Fruit fly (Drosophila melanogaster) whole organism, embryonic: ENCODE measurements around the gene CG8907.
A peak's percentile ranks its signal among the peaks of the same experiment; 100 is the strongest.

Experiments
- Abd-B ChIP-seq: fragments of 200-800 bp; sonication (Bioruptor generic); optimal IDR thresholded peaks from 2 replicates; lab custom pipeline; 2018; ENCODE audit warnings: missing biosample characterization, mild to moderate bottlenecking, missing genetic modification characterization, moderate library complexity
- Atf3 ChIP-seq: fragments of 200-800 bp; sonication (Bioruptor generic); optimal IDR thresholded peaks from 3 replicates; lab custom pipeline; 2016; ENCODE audit warnings: missing biosample characterization, missing genetic modification characterization
- B-H2 ChIP-seq: fragments of 200-800 bp; sonication (Bioruptor generic); optimal IDR thresholded peaks from 2 replicates; lab custom pipeline; 2018; ENCODE audit warnings: missing biosample characterization, mild to moderate bottlenecking, missing genetic modification characterization
- BtbVII ChIP-seq: fragments of 200-800 bp; sonication (Bioruptor generic); optimal IDR thresholded peaks from 3 replicates; lab custom pipeline; 2017; ENCODE audit warnings: missing biosample characterization, mild to moderate bottlenecking, missing genetic modification characterization
- CG10543 ChIP-seq: fragments of 200-800 bp; sonication (Bioruptor generic); optimal IDR thresholded peaks from 3 replicates; lab custom pipeline; 2017; ENCODE audit warnings: missing biosample characterization, mild to moderate bottlenecking, missing genetic modification characterization, moderate library complexity
- CG11456 ChIP-seq: fragments of 200-800 bp; sonication (Bioruptor generic); IDR thresholded peaks from 3 replicates; pipeline ENCODE4 v1.3.6; 2022; ENCODE audit warnings: missing biosample characterization, missing genetic modification characterization
- CG15269 ChIP-seq: fragments of 200-800 bp; sonication (Bioruptor generic); optimal IDR thresholded peaks from 2 replicates; lab custom pipeline; 2018; ENCODE audit warnings: missing biosample characterization, mild to moderate bottlenecking, missing genetic modification characterization, moderate library complexity
- CG16779 ChIP-seq: fragments of 200-800 bp; sonication (Bioruptor generic); IDR thresholded peaks from 2 replicates; pipeline ENCODE4 v1.3.6; 2022; ENCODE audit warnings: missing biosample characterization, missing genetic modification characterization
- CG18476 ChIP-seq: fragments of 200-800 bp; sonication (Bioruptor generic); optimal IDR thresholded peaks from 2 replicates; lab custom pipeline; 2016; ENCODE audit warnings: missing biosample characterization, mild to moderate bottlenecking, missing genetic modification characterization
- CG18764 ChIP-seq: fragments of 200-800 bp; sonication (Bioruptor generic); optimal IDR thresholded peaks from 3 replicates; lab custom pipeline; 2016; ENCODE audit warnings: missing biosample characterization, missing genetic modification characterization
- CG2120 ChIP-seq: fragments of 200-800 bp; sonication (Bioruptor generic); optimal IDR thresholded peaks from 3 replicates; lab custom pipeline; 2016; ENCODE audit warnings: missing biosample characterization, missing genetic modification characterization
- CG2202 ChIP-seq: fragments of 200-800 bp; sonication (Bioruptor generic); optimal IDR thresholded peaks from 2 replicates; lab custom pipeline; 2018; ENCODE audit warnings: missing biosample characterization, mild to moderate bottlenecking, missing genetic modification characterization
- CG2678 ChIP-seq: fragments of 200-800 bp; sonication (Bioruptor generic); optimal IDR thresholded peaks from 3 replicates; lab custom pipeline; 2019; ENCODE audit warnings: missing biosample characterization, mild to moderate bottlenecking, missing genetic modification characterization, moderate library complexity
- CG3065 ChIP-seq: fragments of 200-800 bp; sonication (Bioruptor generic); optimal IDR thresholded peaks from 2 replicates; lab custom pipeline; 2016; ENCODE audit warnings: missing biosample characterization, missing genetic modification characterization
- CG3163 ChIP-seq: fragments of 200-800 bp; sonication (Bioruptor generic); optimal IDR thresholded peaks from 3 replicates; lab custom pipeline; 2016; ENCODE audit warnings: missing biosample characterization, missing genetic modification characterization
- CG3838 ChIP-seq: fragments of 200-800 bp; sonication (Bioruptor generic); optimal IDR thresholded peaks from 3 replicates; lab custom pipeline; 2016; ENCODE audit warnings: missing biosample characterization, missing genetic modification characterization
- CG4424 ChIP-seq: fragments of 200-800 bp; sonication (Bioruptor generic); optimal IDR thresholded peaks from 3 replicates; lab custom pipeline; 2016; ENCODE audit warnings: missing biosample characterization, missing genetic modification characterization
- CG6689 ChIP-seq: fragments of 200-800 bp; sonication (Bioruptor generic); IDR thresholded peaks from 2 replicates; pipeline ENCODE4 v1.3.6; 2022; ENCODE audit warnings: missing biosample characterization, missing genetic modification characterization
- CG6791 ChIP-seq: fragments of 200-800 bp; sonication (Bioruptor generic); IDR thresholded peaks from 3 replicates; pipeline ENCODE4 v1.3.6; 2022; ENCODE audit warnings: missing biosample characterization, missing genetic modification characterization; ENCODE audit not compliant: partially characterized antibody
- CG9817 ChIP-seq: fragments of 200-800 bp; sonication (Bioruptor generic); optimal IDR thresholded peaks from 2 replicates; lab custom pipeline; 2018; ENCODE audit warnings: missing biosample characterization, mild to moderate bottlenecking, missing genetic modification characterization, moderate library complexity
- CTCF ChIP-seq: fragments of 200-800 bp; sonication (Bioruptor generic); optimal IDR thresholded peaks from 2 replicates; lab custom pipeline; 2017; ENCODE audit warnings: missing biosample characterization, mild to moderate bottlenecking, missing genetic modification characterization, moderate library complexity
- Camta ChIP-seq: fragments of 200-800 bp; sonication (Bioruptor generic); optimal IDR thresholded peaks from 2 replicates; lab custom pipeline; 2016; ENCODE audit warnings: missing biosample characterization, missing genetic modification characterization
- CkIIα-i1 ChIP-seq: fragments of 200-800 bp; sonication (Bioruptor generic); IDR thresholded peaks from 2 replicates; pipeline ENCODE4 v1.3.6; 2022; ENCODE audit warnings: missing biosample characterization, missing genetic modification characterization
- Dip2 ChIP-seq: fragments of 200-800 bp; sonication (Bioruptor generic); IDR thresholded peaks from 2 replicates; pipeline ENCODE4 v1.3.6; 2022; ENCODE audit warnings: missing biosample characterization, missing genetic modification characterization
- Ets65A ChIP-seq: fragments of 200-800 bp; sonication (Bioruptor generic); peaks from one replicate; lab custom pipeline; 2016; ENCODE audit warnings: missing biosample characterization, missing genetic modification characterization
- Gsc ChIP-seq: fragments of 200-800 bp; sonication (Bioruptor generic); IDR thresholded peaks from 2 replicates; pipeline ENCODE4 v1.3.6; 2022; ENCODE audit warnings: missing biosample characterization, missing genetic modification characterization
- HLH54F ChIP-seq: fragments of 200-800 bp; sonication (Bioruptor generic); optimal IDR thresholded peaks from 3 replicates; lab custom pipeline; 2016; ENCODE audit warnings: missing biosample characterization, missing genetic modification characterization
- Hr78 ChIP-seq, 2 experiments: fragments of 200-800 bp in 1 of 2; fragments of >200 bp in 1 of 2; sonication (Bioruptor generic) in 1 of 2; optimal IDR thresholded peaks; 2 replicates each; lab custom pipeline; 2017 to 2019; ENCODE audit warnings: missing biosample characterization in 2 of 2, missing genetic modification characterization in 2 of 2, mild to moderate bottlenecking in 1 of 2, moderate library complexity in 1 of 2
- Hsf ChIP-seq: fragments of 200-800 bp; sonication (Bioruptor generic); optimal IDR thresholded peaks from 3 replicates; lab custom pipeline; 2016; ENCODE audit warnings: missing biosample characterization, missing genetic modification characterization
- Lim3 ChIP-seq: fragments of 200-800 bp; sonication (Bioruptor generic); IDR thresholded peaks from 2 replicates; pipeline ENCODE4 v1.3.6; 2022; ENCODE audit warnings: missing biosample characterization, missing genetic modification characterization
- MTF-1 ChIP-seq: fragments of 200-800 bp; sonication (Bioruptor generic); optimal IDR thresholded peaks from 2 replicates; lab custom pipeline; 2018; ENCODE audit warnings: missing biosample characterization, mild to moderate bottlenecking, missing genetic modification characterization, borderline replicate concordance
- Oaz ChIP-seq: fragments of 200-800 bp; sonication (Bioruptor generic); IDR thresholded peaks from 2 replicates; pipeline ENCODE4 v1.3.6; 2022; ENCODE audit warnings: missing biosample characterization, missing genetic modification characterization
- Pdp1 ChIP-seq, 2 experiments: fragments of 200-800 bp; sonication (Bioruptor generic); optimal IDR thresholded peaks; 3 replicates each; lab custom pipeline; 2016; ENCODE audit warnings: missing biosample characterization in 2 of 2, missing genetic modification characterization in 2 of 2, mild to moderate bottlenecking in 1 of 2, moderate library complexity in 1 of 2
- Sox102F ChIP-seq: fragments of 200-800 bp; sonication (Bioruptor generic); optimal IDR thresholded peaks from 2 replicates; lab custom pipeline; 2018; ENCODE audit warnings: missing biosample characterization, mild to moderate bottlenecking, missing genetic modification characterization, moderate library complexity
- TFAM ChIP-seq: fragments of 200-800 bp; sonication (Bioruptor generic); optimal IDR thresholded peaks from 2 replicates; lab custom pipeline; 2017; ENCODE audit warnings: missing biosample characterization, missing genetic modification characterization, inconsistent platforms
- bsh ChIP-seq, 2 experiments: fragments of 200-800 bp; sonication (Bioruptor generic); optimal IDR thresholded peaks; 2 replicates each; lab custom pipeline; 2017 to 2018; ENCODE audit warnings: mild to moderate bottlenecking in 2 of 2, missing biosample characterization in 2 of 2, missing genetic modification characterization in 2 of 2, moderate library complexity in 1 of 2
- dysf ChIP-seq: fragments of 200-800 bp; sonication (Bioruptor generic); IDR thresholded peaks from 3 replicates; pipeline ENCODE4 v1.3.6; 2022; ENCODE audit warnings: missing biosample characterization, missing genetic modification characterization
- fd3F ChIP-seq: fragments of 200-800 bp; sonication (Bioruptor generic); optimal IDR thresholded peaks from 2 replicates; lab custom pipeline; 2018; ENCODE audit warnings: missing biosample characterization, mild to moderate bottlenecking, missing genetic modification characterization, moderate library complexity
- gt ChIP-seq: fragments of 200-800 bp; sonication (Bioruptor generic); IDR thresholded peaks from 2 replicates; pipeline ENCODE4 v1.3.6; 2022; ENCODE audit warnings: missing biosample characterization, missing genetic modification characterization
- hb ChIP-seq: fragments of 200-800 bp; sonication (Bioruptor generic); IDR thresholded peaks from 3 replicates; pipeline ENCODE4 v1.3.6; 2022; ENCODE audit warnings: missing biosample characterization, missing genetic modification characterization; ENCODE audit not compliant: partially characterized antibody
- hbn ChIP-seq: fragments of 200-800 bp; sonication (Bioruptor generic); IDR thresholded peaks from 2 replicates; pipeline ENCODE4 v1.3.6; 2022; ENCODE audit warnings: missing biosample characterization, missing genetic modification characterization; ENCODE audit not compliant: partially characterized antibody
- lov ChIP-seq, 2 experiments: fragments of 200-800 bp in 1 of 2; fragments of >200 bp in 1 of 2; sonication (Bioruptor generic) in 1 of 2; IDR thresholded peaks in 1 of 2; optimal IDR thresholded peaks in 1 of 2; 2 replicates in 1 of 2; 3 replicates in 1 of 2; pipeline versions ENCODE4 v1.3.6 to Lab custom; 2017 to 2022; ENCODE audit warnings: missing biosample characterization in 1 of 2, missing genetic modification characterization in 1 of 2
- luna ChIP-seq: fragments of 200-800 bp; sonication (Bioruptor generic); optimal IDR thresholded peaks from 2 replicates; lab custom pipeline; 2016; ENCODE audit warnings: missing biosample characterization, missing genetic modification characterization
- mirr ChIP-seq: fragments of 200-800 bp; sonication (Bioruptor generic); optimal IDR thresholded peaks from 3 replicates; lab custom pipeline; 2018; ENCODE audit warnings: missing biosample characterization, mild to moderate bottlenecking, missing genetic modification characterization
- onecut ChIP-seq: fragments of 200-800 bp; sonication (Bioruptor generic); IDR thresholded peaks from 2 replicates; pipeline ENCODE4 v1.3.6; 2022; ENCODE audit warnings: missing biosample characterization, missing genetic modification characterization
- phol ChIP-seq: fragments of 200-800 bp; sonication (Bioruptor generic); optimal IDR thresholded peaks from 3 replicates; lab custom pipeline; 2018; ENCODE audit warnings: missing biosample characterization, mild to moderate bottlenecking, missing genetic modification characterization, moderate library complexity
- ro ChIP-seq: fragments of 200-800 bp; sonication (Bioruptor generic); IDR thresholded peaks from 2 replicates; pipeline ENCODE4 v1.3.6; 2022; ENCODE audit warnings: missing biosample characterization, missing genetic modification characterization
- sim ChIP-seq: fragments of 200-800 bp; sonication (Bioruptor generic); IDR thresholded peaks from 2 replicates; pipeline ENCODE4 v1.3.6; 2022; ENCODE audit warnings: missing biosample characterization, missing genetic modification characterization
- sima ChIP-seq: fragments of 200-800 bp; sonication (Bioruptor generic); optimal IDR thresholded peaks from 2 replicates; lab custom pipeline; 2016; ENCODE audit warnings: missing biosample characterization, missing genetic modification characterization
- vfl ChIP-seq: fragments of 200-800 bp; sonication (Bioruptor generic); optimal IDR thresholded peaks from 2 replicates; lab custom pipeline; 2016; ENCODE audit warnings: missing biosample characterization, missing genetic modification characterization
- z ChIP-seq: fragments of 200-800 bp; sonication (Bioruptor generic); IDR thresholded peaks from 3 replicates; pipeline ENCODE4 v1.3.6; 2022; ENCODE audit warnings: missing biosample characterization, missing genetic modification characterization

Gene CG8907

DNA sequence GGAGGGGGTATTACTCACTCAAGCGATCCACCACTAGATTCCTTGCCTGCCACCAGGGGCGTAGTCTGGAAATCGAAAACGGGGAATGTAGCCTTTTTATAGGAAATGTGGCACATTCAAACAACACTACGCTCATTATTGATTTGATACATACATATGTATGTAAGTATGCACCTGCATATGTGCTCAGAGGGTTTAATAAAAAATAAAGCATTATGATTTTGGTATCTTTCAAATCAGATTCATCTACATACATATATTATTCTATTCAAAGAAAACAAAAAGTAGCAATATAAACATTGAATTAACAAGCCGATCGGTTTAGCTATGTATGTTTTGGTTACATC lies 48.8 kb downstream of the CG8907 start (continued):
- TF ChIP-seq CG6791 (no peak), CG2202 (tag; lab: Kevin White, UChicago) (no peak), CG18476 (GFP tag; lab: Kevin White, UChicago) (no peak), Ets65A (no peak), Camta (no peak), hbn (GFP tag; lab: Robert Waterston, UW) (no peak), CG6689 (GFP tag; lab: Robert Waterston, UW) (no peak), luna (GFP tag; lab: Kevin White, UChicago) (no peak), B-H2 (GFP tag; lab: Kevin White, UChicago) (no peak), CG15269 (tag; lab: Kevin White, UChicago) (no peak), Dip2 (GFP tag; lab: Robert Waterston, UW) (no peak), Hr78 (GFP tag; optimal IDR thresholded peaks at IDR 0.05; lab: Kevin White, UChicago) (no peak), CG18764 (GFP tag; lab: Kevin White, UChicago) (no peak), CG3163 (GFP tag; lab: Kevin White, UChicago) (no peak), HLH54F (GFP tag; lab: Kevin White, UChicago) (no peak), bsh (GFP tag; optimal IDR thresholded peaks at IDR 0.05; lab: Kevin White, UChicago) (no peak), onecut (GFP tag; lab: Robert Waterston, UW) (peak; percentile 41; the same call in 1 of the 2 replicates), Pdp1 (GFP tag; optimal IDR thresholded peaks at IDR 0.05; lab: Kevin White, UChicago) (peak in 1 of 2 experiments; percentile 21), Hsf (GFP tag; lab: Kevin White, UChicago) (peak; percentile 3), Sox102F (GFP tag; lab: Kevin White, UChicago) (peak; percentile 33), z (no peak), CG10543 (GFP tag; lab: Kevin White, UChicago) (no peak), CG2678 (tag; lab: Kevin White, UChicago) (peak; percentile 3), Lim3 (GFP tag; lab: Robert Waterston, UW) (no peak), Abd-B (no peak), CG9817 (tag; lab: Kevin White, UChicago) (peak; percentile 1), Gsc (GFP tag; lab: Robert Waterston, UW) (no peak), CG3838 (GFP tag; lab: Kevin White, UChicago) (no peak), sima (GFP tag; lab: Kevin White, UChicago) (no peak), phol (peak; percentile 42), CG4424 (GFP tag; lab: Kevin White, UChicago) (peak; percentile 7), dysf (GFP tag; lab: Robert Waterston, UW) (no peak)

DNA sequence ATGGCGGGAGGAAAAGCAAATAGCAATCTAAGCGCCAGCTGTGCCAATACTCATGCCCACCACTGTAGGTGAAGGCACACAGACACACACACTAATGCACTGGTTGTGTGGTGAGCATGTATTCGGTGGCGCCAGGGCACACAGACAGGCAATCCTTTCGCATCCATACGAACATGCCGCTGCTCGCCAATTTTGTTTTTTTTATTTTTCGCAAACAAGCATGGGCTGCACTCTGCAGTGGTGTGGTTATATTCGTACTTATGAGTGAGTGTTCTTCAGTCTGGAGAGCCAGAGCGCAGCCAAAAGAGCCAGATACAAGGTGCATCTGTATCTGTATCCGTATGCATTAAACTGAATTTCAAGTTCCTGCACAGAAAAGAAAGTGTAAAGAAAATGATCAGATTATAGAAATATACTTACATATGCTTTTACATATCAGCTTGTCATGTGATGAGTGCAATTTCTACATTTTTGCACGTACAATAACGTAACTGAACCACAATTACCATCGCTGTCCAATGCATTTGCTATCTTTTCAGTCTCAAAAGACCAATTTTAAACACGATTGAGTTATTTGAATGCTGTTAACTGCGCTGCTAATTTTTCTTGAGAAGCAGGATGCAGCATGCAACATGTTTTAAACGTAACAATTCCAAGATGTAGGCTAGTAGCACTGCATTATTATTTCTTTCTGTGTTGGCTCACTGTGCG lies 51.2 kb downstream of the CG8907 start:
- TF ChIP-seq MTF-1 (GFP tag; lab: Kevin White, UChicago) (no peak), CkIIα-i1 (GFP tag; lab: Robert Waterston, UW) (no peak), CG16779 (GFP tag; lab: Robert Waterston, UW) (no peak), vfl (no peak), hbn (GFP tag; lab: Robert Waterston, UW) (no peak), BtbVII (no peak), Oaz (GFP tag; lab: Robert Waterston, UW) (no peak), fd3F (GFP tag; lab: Kevin White, UChicago) (no peak), CTCF (GFP tag; lab: Kevin White, UChicago) (no peak), CG3065 (no peak), TFAM (GFP tag; lab: Kevin White, UChicago) (no peak), Atf3 (GFP tag; lab: Kevin White, UChicago) (no peak), CG2120 (GFP tag; lab: Kevin White, UChicago) (no peak), hb (GFP tag; lab: Robert Waterston, UW) (no peak), mirr (no peak), CG11456 (GFP tag; lab: Robert Waterston, UW) (0 out of 3 replicates have a peak, but pooled peaks have one; percentile 3), lov (optimal IDR thresholded peaks at IDR 0.05; lab: Kevin White, UChicago) (no peak), lov (GFP tag; IDR thresholded peaks at IDR 0.05; lab: Robert Waterston, UW) (no peak), gt (GFP tag; lab: Robert Waterston, UW) (no peak), ro (GFP tag; lab: Robert Waterston, UW) (no peak), sim (GFP tag; lab: Robert Waterston, UW) (no peak)
